Worm (Caenorhabditis elegans) whole organism, midembryonic: ENCODE measurements around the gene sra-13.

Experiments
- T22C8.4 ChIP-seq: fragments of 200-800 bp; sonication (Bioruptor generic); IDR thresholded peaks from 2 replicates; pipeline ENCODE4 v1.3.6; 2022; ENCODE audit warnings: missing genetic modification characterization, missing compliant biosample characterization
- klf-2 ChIP-seq: fragments of 200-800 bp; sonication (Bioruptor generic); conservative IDR thresholded peaks from 2 replicates; pipeline ENCODE4 v1.3.6; 2022; ENCODE audit warnings: missing genetic modification reagents, missing genetic modification characterization, missing compliant biosample characterization
- ref-1 ChIP-seq: fragments of 200-800 bp; sonication (Bioruptor generic); conservative IDR thresholded peaks from 2 replicates; pipeline ENCODE4 v1.3.6; 2022; ENCODE audit warnings: missing genetic modification reagents, missing genetic modification characterization, missing compliant biosample characterization
- ztf-23 ChIP-seq: fragments of 200-800 bp; sonication (Bioruptor generic); IDR thresholded peaks from 2 replicates; pipeline ENCODE4 v1.3.6; 2022; ENCODE audit warnings: missing genetic modification reagents, missing genetic modification characterization, missing compliant biosample characterization
- ztf-29 ChIP-seq: fragments of 200-800 bp; sonication (Bioruptor generic); IDR thresholded peaks from 2 replicates; pipeline ENCODE4 v1.3.6; 2022; ENCODE audit warnings: missing genetic modification reagents, missing genetic modification characterization, missing compliant biosample characterization

DNA sequence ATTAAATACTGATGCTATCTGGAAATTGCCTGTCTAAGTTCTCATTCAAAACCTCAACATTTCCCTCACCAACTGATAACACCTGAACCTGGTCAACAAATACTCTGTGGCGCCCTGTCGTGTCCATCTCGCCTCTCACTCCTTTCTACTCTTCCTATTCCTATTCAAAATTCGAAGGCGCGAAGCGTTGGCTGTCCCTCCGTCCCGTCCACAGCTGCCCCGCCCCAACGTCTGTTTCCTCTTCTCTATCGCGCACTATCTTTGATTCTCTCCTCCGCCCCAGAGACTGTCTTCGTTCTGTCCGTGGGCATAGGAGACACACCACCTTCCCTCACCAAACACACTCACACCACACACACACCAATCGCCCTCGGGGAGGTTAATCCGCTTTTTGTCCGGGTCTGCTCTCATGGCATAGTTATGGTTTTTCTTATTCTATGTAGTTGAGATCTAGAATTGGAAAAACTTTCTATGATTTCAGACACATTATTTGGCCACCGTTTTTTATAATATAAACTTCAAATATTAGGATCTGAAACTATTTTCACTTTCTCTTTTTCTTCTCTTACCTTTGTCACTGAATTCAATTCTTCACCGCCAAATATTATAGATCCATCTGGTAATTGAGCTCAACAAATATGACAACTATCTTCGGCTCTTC lies 4.7 kb downstream of the sra-13 start, which contains the start of gene efl-3:
- TF ChIP-seq ztf-29 (GFP tag; lab: Robert Waterston, UW) (no peak), T22C8.4 (GFP tag; lab: Robert Waterston, UW) (no peak), ztf-23 (GFP tag; lab: Robert Waterston, UW) (no peak), klf-2 (GFP tag; lab: Robert Waterston, UW) (no peak), ref-1 (GFP tag; lab: Robert Waterston, UW) (no peak)
